Worm (Caenorhabditis elegans) whole organism, L2 larva: ENCODE data around the gene dnj-3.

Experiments
- ZK546.5 ChIP-seq: sonication (generic microtip); optimal IDR thresholded peaks from 2 replicates; lab custom pipeline; 2017; ENCODE audit warnings: missing biosample characterization, missing genetic modification characterization
- alr-1 ChIP-seq: fragments of 150-350 bp; optimal IDR thresholded peaks from 2 replicates; lab custom pipeline; 2014; ENCODE audit warnings: missing biosample characterization, missing genetic modification characterization
- ama-1 ChIP-seq: fragments of 150-350 bp; optimal IDR thresholded peaks from 2 replicates; lab custom pipeline; 2018; ENCODE audit warnings: inconsistent platforms
- ceh-82 ChIP-seq: fragments of 150-350 bp; optimal IDR thresholded peaks from 2 replicates; lab custom pipeline; 2014; ENCODE audit warnings: missing biosample characterization, missing genetic modification characterization
- lin-13 ChIP-seq: fragments of 150-350 bp; optimal IDR thresholded peaks from 2 replicates; lab custom pipeline; 2014; ENCODE audit warnings: missing biosample characterization, missing genetic modification reagents, missing genetic modification characterization
- lin-39 ChIP-seq: fragments of 150-350 bp; optimal IDR thresholded peaks from 2 replicates; lab custom pipeline; 2014; ENCODE audit warnings: missing biosample characterization, missing genetic modification reagents, missing genetic modification characterization
- nhr-12 ChIP-seq: fragments of 150-350 bp; optimal IDR thresholded peaks from 2 replicates; lab custom pipeline; 2014; ENCODE audit warnings: missing biosample characterization, missing genetic modification characterization
- nhr-25 ChIP-seq: fragments of 150-350 bp; sonication (generic microtip); optimal IDR thresholded peaks from 3 replicates; lab custom pipeline; 2014; ENCODE audit warnings: missing biosample characterization, missing genetic modification characterization
- nhr-77 ChIP-seq: fragments of 150-350 bp; optimal IDR thresholded peaks from 2 replicates; lab custom pipeline; 2014; ENCODE audit warnings: missing biosample characterization, missing genetic modification characterization
- ztf-4 ChIP-seq: fragments of 150-350 bp; optimal IDR thresholded peaks from 2 replicates; lab custom pipeline; 2014; ENCODE audit warnings: missing biosample characterization, missing genetic modification characterization

- TF ChIP-seq ceh-82 (tag; lab: Kevin White, UChicago), result no peak
- no peak for TF ChIP-seq nhr-12 (tag; lab: Kevin White, UChicago)
- no peak for TF ChIP-seq lin-39 (tag; lab: Kevin White, UChicago)
- TF ChIP-seq lin-13 (GFP tag; lab: Kevin White, UChicago), result no peak
- no peak for TF ChIP-seq ztf-4 (tag; lab: Kevin White, UChicago)
- no peak for TF ChIP-seq nhr-25 (tag; lab: Kevin White, UChicago)
- no peak for TF ChIP-seq nhr-77 (tag; lab: Kevin White, UChicago)
- TF ChIP-seq alr-1 (tag; lab: Kevin White, UChicago), result no peak
- no peak for TF ChIP-seq ama-1 (lab: Kevin White, UChicago)
- no peak for TF ChIP-seq ZK546.5 (tag; lab: Kevin White, UChicago)
These were observed 45.5 kb downstream of the dnj-3 start, which contains the start of gene T01G5.6 for ce11 chrV:15113992-15114391.
